Worm (Caenorhabditis elegans): ENCODE measurements around the gene ncs-1.

Gene ncs-1

DNA sequence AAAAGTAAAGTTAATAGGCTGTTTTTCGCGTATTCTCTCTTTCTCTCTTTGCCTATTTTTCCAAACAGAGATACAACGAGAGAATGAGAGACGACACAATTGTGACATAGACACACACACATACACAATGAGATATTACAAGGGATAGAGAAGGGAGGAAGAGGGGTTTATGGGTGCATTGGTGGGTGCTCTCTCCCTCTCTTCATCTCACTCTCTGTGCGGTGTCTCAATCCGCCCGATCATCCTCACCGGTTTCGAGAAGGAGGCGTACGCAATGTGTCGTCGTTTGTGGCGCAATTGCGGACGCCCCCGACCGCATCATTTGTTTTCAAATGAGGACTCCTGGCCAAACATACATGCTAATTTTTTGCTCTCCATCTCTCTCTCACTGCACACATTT is 13.6 kb downstream of the ncs-1 start (continued):
- peak; percentile 67 for TF ChIP-seq snpc-4 (tag; optimal IDR thresholded peaks at IDR 0.05)
- peak; percentile 31 for TF ChIP-seq vab-15 (tag; optimal IDR thresholded peaks at IDR 0.05)
- peak; percentile 86 for TF ChIP-seq nhr-19 (GFP tag; conservative IDR thresholded peaks at IDR 0.05)
- TF ChIP-seq swsn-7 (tag; optimal IDR thresholded peaks at IDR 0.05), result peak; percentile 95
- peak; percentile 92 for TF ChIP-seq dsc-1 (tag; optimal IDR thresholded peaks at IDR 0.05)
- TF ChIP-seq unc-86 (tag; optimal IDR thresholded peaks at IDR 0.05), result peak; percentile 94
- peak; percentile 75 for TF ChIP-seq isw-1 (GFP tag; IDR thresholded peaks at IDR 0.05)
- peak; percentile 97 for TF ChIP-seq snu-23 (GFP tag; optimal IDR thresholded peaks at IDR 0.05)
- no peak for TF ChIP-seq pqm-1 (tag; optimal IDR thresholded peaks at IDR 0.05)

DNA sequence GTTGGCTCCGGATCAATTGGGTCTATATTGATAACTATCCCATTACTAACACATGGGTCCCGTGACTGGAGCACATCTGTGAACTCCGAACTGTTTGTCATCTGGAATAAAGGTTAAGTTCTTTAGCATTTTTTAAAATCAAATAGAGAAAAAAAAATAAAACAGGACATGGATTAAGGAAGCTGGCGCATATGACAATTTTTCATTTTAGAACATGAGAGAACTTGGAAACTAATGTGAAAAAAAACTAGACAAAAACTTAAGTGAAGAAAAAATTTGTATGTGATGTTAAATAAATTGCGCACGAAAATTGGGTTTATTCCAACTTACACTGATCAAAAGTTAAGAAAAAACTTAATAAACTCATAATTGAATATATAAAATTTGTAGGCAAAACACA is 14.3 kb downstream of the ncs-1 start, which contains the start of gene sms-2:
Gene sms-2, minus strand, starts transcription at position 101 of the 400 bp plus-strand sequence.
- no peak for TF ChIP-seq jun-1 (tag; optimal IDR thresholded peaks at IDR 0.05)
- no peak for TF ChIP-seq ceh-82 (tag; optimal IDR thresholded peaks at IDR 0.05)
- TF ChIP-seq mep-1 (tag; optimal IDR thresholded peaks at IDR 0.05), result no peak
- TF ChIP-seq ztf-11 (tag; optimal IDR thresholded peaks at IDR 0.05), result no peak
- no peak for TF ChIP-seq skn-1 (tag; optimal IDR thresholded peaks at IDR 0.05)
- TF ChIP-seq elt-3 (tag; optimal IDR thresholded peaks at IDR 0.05), result no peak
- TF ChIP-seq lin-35 (GFP tag; optimal IDR thresholded peaks at IDR 0.05), result no peak
- no peak for TF ChIP-seq blmp-1 (tag; optimal IDR thresholded peaks at IDR 0.05)
- TF ChIP-seq C04F5.9 (tag; optimal IDR thresholded peaks at IDR 0.05), result no peak
- TF ChIP-seq fkh-10 (GFP tag; optimal IDR thresholded peaks at IDR 0.05), result no peak

- TF ChIP-seq snpc-4 (tag; optimal IDR thresholded peaks at IDR 0.05) (no peak), skn-1 (tag; optimal IDR thresholded peaks at IDR 0.05) (no peak), unc-130 (tag; optimal IDR thresholded peaks at IDR 0.05) (no peak), fkh-4 (tag; optimal IDR thresholded peaks at IDR 0.05; ENCODE audit: borderline replicate concordance) (no peak), ceh-88 (GFP tag; IDR thresholded peaks at IDR 0.05) (no peak), irx-1 (tag; optimal IDR thresholded peaks at IDR 0.05) (no peak), nhr-71 (tag; optimal IDR thresholded peaks at IDR 0.05) (peak; percentile 20), snu-23 (GFP tag; optimal IDR thresholded peaks at IDR 0.05) (no peak), sptf-1 (tag; optimal IDR thresholded peaks at IDR 0.05) (no peak), nhr-90 (tag; optimal IDR thresholded peaks at IDR 0.05; ENCODE audit: poor library complexity) (no peak), nhr-85 (tag) (peak; percentile 8), efl-1 (optimal IDR thresholded peaks at IDR 0.05) (no peak), efl-1 (GFP tag; optimal IDR thresholded peaks at IDR 0.05 in 1 of 2) (no peak), pag-3 (tag; optimal IDR thresholded peaks at IDR 0.05; ENCODE audit: borderline replicate concordance, insufficient read depth) (no peak), ceh-82 (tag; optimal IDR thresholded peaks at IDR 0.05) (no peak), lin-35 (GFP tag; optimal IDR thresholded peaks at IDR 0.05) (no peak), hlh-4 (tag; optimal IDR thresholded peaks at IDR 0.05) (peak; percentile 6), fkh-8 (tag; optimal IDR thresholded peaks at IDR 0.05) (peak; percentile 73), nhr-47 (tag; optimal IDR thresholded peaks at IDR 0.05) (peak; percentile 19), tlp-1 (tag; optimal IDR thresholded peaks at IDR 0.05) (no peak)
Observed at ce11 chrX:947885-948284, 15.2 kb downstream of the ncs-1 start.

ce11 chrX:945669-946068 is 17.4 kb downstream of the ncs-1 start:
- TF ChIP-seq nhr-20 (tag; optimal IDR thresholded peaks at IDR 0.05) (peak; percentile 5), F16B12.6 (tag; optimal IDR thresholded peaks at IDR 0.05) (no peak), Y116A8C.19 (tag; optimal IDR thresholded peaks at IDR 0.05; ENCODE audit: borderline replicate concordance) (no peak), fkh-4 (tag; optimal IDR thresholded peaks at IDR 0.05; ENCODE audit: borderline replicate concordance) (no peak), sox-4 (tag; optimal IDR thresholded peaks at IDR 0.05) (no peak), efl-1 (optimal IDR thresholded peaks at IDR 0.05) (no peak), efl-1 (GFP tag; optimal IDR thresholded peaks at IDR 0.05 in 1 of 2) (peak in 1 of 2 experiments; percentile 91), lin-35 (GFP tag; optimal IDR thresholded peaks at IDR 0.05) (peak in 1 of 2 experiments; percentile 49), ztf-11 (tag; optimal IDR thresholded peaks at IDR 0.05) (no peak), elt-2 (tag; optimal IDR thresholded peaks at IDR 0.05) (peak; percentile 72), xbp-1 (tag; optimal IDR thresholded peaks at IDR 0.05) (no peak), rnt-1 (tag; optimal IDR thresholded peaks at IDR 0.05) (no peak), mep-1 (tag; optimal IDR thresholded peaks at IDR 0.05) (no peak), nhr-19 (GFP tag; conservative IDR thresholded peaks at IDR 0.05) (no peak), swsn-7 (tag; optimal IDR thresholded peaks at IDR 0.05) (no peak), nhr-237 (tag; optimal IDR thresholded peaks at IDR 0.05) (no peak), unc-98 (GFP tag; IDR thresholded peaks at IDR 0.05) (no peak), nhr-71 (tag; optimal IDR thresholded peaks at IDR 0.05) (no peak), nhr-85 (tag) (no peak), egl-13 (tag; optimal IDR thresholded peaks at IDR 0.05) (no peak)
